Worm (Caenorhabditis elegans): ENCODE results near the gene aqp-2.

Gene aqp-2

ce11 chrII:9272942-9273341 lies 11.2 kb upstream of the aqp-2 start, which contains the start of gene C01G6.4:
Gene C01G6.4, minus strand, starts transcription at chrII:9273042.
- no peak for TF ChIP-seq ztf-11 (tag; optimal IDR thresholded peaks at IDR 0.05)
- TF ChIP-seq nhr-43 (tag; optimal IDR thresholded peaks at IDR 0.05; ENCODE audit: poor library complexity, severe bottlenecking) = no peak
- TF ChIP-seq nfya-1 (tag; optimal IDR thresholded peaks at IDR 0.05; ENCODE audit: insufficient read depth) = no peak
- TF ChIP-seq nhr-28 (tag; optimal IDR thresholded peaks at IDR 0.05) = no peak
- no peak for TF ChIP-seq pqm-1 (tag; optimal IDR thresholded peaks at IDR 0.05)
- TF ChIP-seq nhr-77 (tag; optimal IDR thresholded peaks at IDR 0.05) = no peak
- no peak for TF ChIP-seq elt-2 (tag; optimal IDR thresholded peaks at IDR 0.05)
- TF ChIP-seq tbx-2 (tag; optimal IDR thresholded peaks at IDR 0.05) = no peak

ce11 chrII:9271285-9271684 lies 9.5 kb upstream of the aqp-2 start:
- TF ChIP-seq ceh-9 (tag; optimal IDR thresholded peaks at IDR 0.05) = no peak
- no peak for TF ChIP-seq nfya-1 (tag; optimal IDR thresholded peaks at IDR 0.05; ENCODE audit: insufficient read depth)
- no peak for TF ChIP-seq skn-1 (tag; optimal IDR thresholded peaks at IDR 0.05)
- TF ChIP-seq eor-1 (tag; optimal IDR thresholded peaks at IDR 0.05) = no peak
- no peak for TF ChIP-seq nhr-12 (tag; optimal IDR thresholded peaks at IDR 0.05)
- TF ChIP-seq unc-39 (tag; optimal IDR thresholded peaks at IDR 0.05) = no peak
- TF ChIP-seq elt-2 (tag; optimal IDR thresholded peaks at IDR 0.05) = no peak
- no peak for TF ChIP-seq nhr-43 (tag; optimal IDR thresholded peaks at IDR 0.05; ENCODE audit: poor library complexity, severe bottlenecking)

- TF ChIP-seq nhr-76 (tag; optimal IDR thresholded peaks at IDR 0.05) = no peak
- no peak for TF ChIP-seq egl-27 (tag; optimal IDR thresholded peaks at IDR 0.05)
- no peak for TF ChIP-seq ceh-28 (tag; optimal IDR thresholded peaks at IDR 0.05)
- no peak for TF ChIP-seq lin-39 (tag; optimal IDR thresholded peaks at IDR 0.05)
- TF ChIP-seq pha-4 (tag; optimal IDR thresholded peaks at IDR 0.05) = no peak
- no peak for TF ChIP-seq jun-1 (tag; optimal IDR thresholded peaks at IDR 0.05)
- TF ChIP-seq ztf-11 (tag; optimal IDR thresholded peaks at IDR 0.05) = no peak
- TF ChIP-seq egl-5 (tag; optimal IDR thresholded peaks at IDR 0.05) = no peak
- no peak for TF ChIP-seq ama-1 (optimal IDR thresholded peaks at IDR 0.05)
- no peak for TF ChIP-seq nhr-67 (tag; optimal IDR thresholded peaks at IDR 0.05)
- no peak for TF ChIP-seq mdl-1 (tag; optimal IDR thresholded peaks at IDR 0.05)
- TF ChIP-seq nhr-11 (tag; optimal IDR thresholded peaks at IDR 0.05) = no peak
- TF ChIP-seq unc-39 (tag; optimal IDR thresholded peaks at IDR 0.05) = no peak
Measured at ce11 chrII:9269588-9269987, 7.8 kb upstream of the aqp-2 start, which contains the start of gene C01G6.3. Gene C01G6.3, plus strand, starts transcription at chrII:9269888.

ce11 chrII:9268983-9269382 lies 7.2 kb upstream of the aqp-2 start:
- TF ChIP-seq mdl-1 (tag; optimal IDR thresholded peaks at IDR 0.05) (no peak), egl-5 (tag; optimal IDR thresholded peaks at IDR 0.05) (no peak), ceh-16 (tag; optimal IDR thresholded peaks at IDR 0.05) (no peak), unc-39 (tag; optimal IDR thresholded peaks at IDR 0.05) (no peak)

- TF ChIP-seq fos-1 (tag; optimal IDR thresholded peaks at IDR 0.05) (no peak), tbx-2 (tag; optimal IDR thresholded peaks at IDR 0.05) (no peak), fkh-2 (tag; optimal IDR thresholded peaks at IDR 0.05) (no peak), jun-1 (tag; optimal IDR thresholded peaks at IDR 0.05) (no peak), nhr-67 (tag; optimal IDR thresholded peaks at IDR 0.05) (no peak), pqm-1 (tag; optimal IDR thresholded peaks at IDR 0.05) (no peak), sea-2 (GFP tag; optimal IDR thresholded peaks at IDR 0.05) (no peak), snpc-4 (tag; optimal IDR thresholded peaks at IDR 0.05) (no peak), lin-15B (tag; optimal IDR thresholded peaks at IDR 0.05) (no peak), nhr-76 (tag; optimal IDR thresholded peaks at IDR 0.05) (no peak), egl-27 (tag; optimal IDR thresholded peaks at IDR 0.05) (no peak), mdl-1 (tag; optimal IDR thresholded peaks at IDR 0.05) (no peak), nhr-28 (tag; optimal IDR thresholded peaks at IDR 0.05) (no peak), unc-39 (tag; optimal IDR thresholded peaks at IDR 0.05) (no peak), elt-3 (tag; optimal IDR thresholded peaks at IDR 0.05) (no peak)
Measured at ce11 chrII:9266755-9267154, 5.0 kb upstream of the aqp-2 start, which contains the start of gene C01G6.2. Gene C01G6.2, plus strand, starts transcription at chrII:9267055.

- TF ChIP-seq daf-12 (tag; optimal IDR thresholded peaks at IDR 0.05) = no peak
- no peak for TF ChIP-seq unc-39 (tag; optimal IDR thresholded peaks at IDR 0.05)
- TF ChIP-seq ceh-16 (tag; optimal IDR thresholded peaks at IDR 0.05) = no peak
- TF ChIP-seq nhr-12 (tag; optimal IDR thresholded peaks at IDR 0.05) = no peak
- TF ChIP-seq tbx-2 (tag; optimal IDR thresholded peaks at IDR 0.05) = no peak
- TF ChIP-seq mml-1 (tag; optimal IDR thresholded peaks at IDR 0.05) = no peak
- no peak for TF ChIP-seq elt-1 (tag; optimal IDR thresholded peaks at IDR 0.05)
- no peak for TF ChIP-seq elt-2 (tag; optimal IDR thresholded peaks at IDR 0.05)
- TF ChIP-seq nhr-67 (tag; optimal IDR thresholded peaks at IDR 0.05) = no peak
- no peak for TF ChIP-seq pqm-1 (tag; optimal IDR thresholded peaks at IDR 0.05)
- TF ChIP-seq nhr-77 (tag; optimal IDR thresholded peaks at IDR 0.05) = no peak
- no peak for TF ChIP-seq ZK546.5 (tag; optimal IDR thresholded peaks at IDR 0.05)
- TF ChIP-seq elt-3 (tag; optimal IDR thresholded peaks at IDR 0.05) = no peak
Measured at ce11 chrII:9266252-9266651, 4.5 kb upstream of the aqp-2 start.

All from whole organism, L3 larva.